Worm (Caenorhabditis elegans) whole organism, young adult: ENCODE data around the gene Y57G11C.20.

Experiments
- B0019.2 ChIP-seq: fragments of 200-800 bp; sonication (Bioruptor generic); conservative IDR thresholded peaks from 2 replicates; pipeline ENCODE4 v1.3.6; 2022; ENCODE audit warnings: missing genetic modification reagents, missing genetic modification characterization, missing compliant biosample characterization
- B0336.3 ChIP-seq: fragments of 200-800 bp; sonication (Bioruptor generic); IDR thresholded peaks from 2 replicates; pipeline ENCODE4 v1.3.6; 2022; ENCODE audit warnings: missing genetic modification characterization, missing compliant biosample characterization
- F22D6.2 ChIP-seq: sonication (generic microtip); optimal IDR thresholded peaks from 2 replicates; lab custom pipeline; 2016; ENCODE audit warnings: mild to moderate bottlenecking, missing genetic modification characterization, missing compliant biosample characterization
- F33H1.4 ChIP-seq: fragments of 200-800 bp; sonication (Bioruptor generic); IDR thresholded peaks from 2 replicates; pipeline ENCODE4 v1.3.6; 2022; ENCODE audit warnings: missing genetic modification reagents, missing genetic modification characterization, missing compliant biosample characterization
- F55B11.4 ChIP-seq: sonication (generic microtip); optimal IDR thresholded peaks from 2 replicates; lab custom pipeline; 2016; ENCODE audit warnings: missing compliant biosample characterization, missing genetic modification characterization, borderline replicate concordance; ENCODE audit not compliant: insufficient read depth
- F57A8.1 ChIP-seq: fragments of 200-800 bp; sonication (Bioruptor generic); optimal IDR thresholded peaks from 2 replicates; lab custom pipeline; 2018; ENCODE audit warnings: mild to moderate bottlenecking, missing genetic modification characterization, moderate library complexity, missing compliant biosample characterization
- F57C9.4 ChIP-seq: sonication (generic microtip); optimal IDR thresholded peaks from 2 replicates; lab custom pipeline; 2017; ENCODE audit warnings: mild to moderate bottlenecking, missing genetic modification characterization, missing compliant biosample characterization
- Y53F4B.3 ChIP-seq: fragments of 200-800 bp; sonication (Bioruptor generic); IDR thresholded peaks from 2 replicates; pipeline ENCODE4 v1.3.6; 2022; ENCODE audit warnings: missing genetic modification reagents, missing genetic modification characterization, missing compliant biosample characterization
- Y95B8A.8 ChIP-seq: fragments of 200-800 bp; sonication (Bioruptor generic); IDR thresholded peaks from 2 replicates; pipeline ENCODE4 v1.3.6; 2022; ENCODE audit warnings: missing genetic modification reagents, missing genetic modification characterization, missing compliant biosample characterization
- ZK185.1 ChIP-seq: sonication (generic microtip); optimal IDR thresholded peaks from 2 replicates; lab custom pipeline; 2016; ENCODE audit warnings: mild to moderate bottlenecking, missing genetic modification characterization, missing compliant biosample characterization; ENCODE audit not compliant: poor library complexity, severe bottlenecking
- atf-7 ChIP-seq: sonication (generic microtip); optimal IDR thresholded peaks from 2 replicates; lab custom pipeline; 2017; ENCODE audit warnings: mild to moderate bottlenecking, missing genetic modification characterization, missing compliant biosample characterization
- athp-1 ChIP-seq: sonication (generic microtip); optimal IDR thresholded peaks from 2 replicates; lab custom pipeline; 2017; ENCODE audit warnings: mild to moderate bottlenecking, missing genetic modification characterization, missing compliant biosample characterization
- attf-5 ChIP-seq: fragments of 200-800 bp; sonication (Bioruptor generic); optimal IDR thresholded peaks from 2 replicates; lab custom pipeline; 2018; ENCODE audit warnings: mild to moderate bottlenecking, missing genetic modification characterization, missing compliant biosample characterization
- attf-6 ChIP-seq: fragments of 200-800 bp; sonication (Bioruptor generic); IDR thresholded peaks from 2 replicates; pipeline ENCODE4 v1.3.6; 2022; ENCODE audit warnings: missing genetic modification reagents, missing genetic modification characterization, missing compliant biosample characterization
- cebp-1 ChIP-seq, 2 experiments: fragments of 200-800 bp in 1 of 2; sonication (Bioruptor generic) in 1 of 2; sonication (generic microtip) in 1 of 2; IDR thresholded peaks in 1 of 2; optimal IDR thresholded peaks in 1 of 2; 2 replicates each; pipeline versions ENCODE4 v1.3.6 to Lab custom; 2017 to 2022; ENCODE audit warnings: missing compliant biosample characterization in 2 of 2, missing genetic modification characterization in 2 of 2, mild to moderate bottlenecking in 1 of 2, missing genetic modification reagents in 1 of 2, moderate library complexity in 1 of 2
- dpff-1 ChIP-seq: sonication (generic microtip); optimal IDR thresholded peaks from 2 replicates; lab custom pipeline; 2017; ENCODE audit warnings: mild to moderate bottlenecking, missing genetic modification characterization, missing compliant biosample characterization
- egl-44 ChIP-seq: fragments of 200-800 bp; sonication (Bioruptor generic); IDR thresholded peaks from 2 replicates; pipeline ENCODE4 v1.3.6; 2022; ENCODE audit warnings: missing genetic modification reagents, missing genetic modification characterization, missing compliant biosample characterization
- ekl-4 ChIP-seq: fragments of 200-800 bp; sonication (Bioruptor generic); IDR thresholded peaks from 2 replicates; pipeline ENCODE4 v1.3.6; 2022; ENCODE audit warnings: missing genetic modification reagents, missing genetic modification characterization, missing compliant biosample characterization
- ets-4 ChIP-seq: fragments of 200-800 bp; sonication (Bioruptor generic); optimal IDR thresholded peaks from 2 replicates; lab custom pipeline; 2018; ENCODE audit warnings: mild to moderate bottlenecking, missing genetic modification characterization, missing compliant biosample characterization
- fkh-3 ChIP-seq: sonication (generic microtip); optimal IDR thresholded peaks from 2 replicates; lab custom pipeline; 2016; ENCODE audit warnings: mild to moderate bottlenecking, missing genetic modification characterization, missing compliant biosample characterization
- hmg-1.2 ChIP-seq: fragments of 200-800 bp; sonication (Bioruptor generic); IDR thresholded peaks from 2 replicates; pipeline ENCODE4 v1.3.6; 2022; ENCODE audit warnings: missing genetic modification reagents, missing genetic modification characterization, missing compliant biosample characterization
- let-607 ChIP-seq, 2 experiments: fragments of 200-800 bp in 1 of 2; sonication (Bioruptor generic) in 1 of 2; sonication (generic microtip) in 1 of 2; optimal IDR thresholded peaks; 2 replicates each; lab custom pipeline; 2016 to 2018; ENCODE audit warnings: mild to moderate bottlenecking in 2 of 2, missing compliant biosample characterization in 2 of 2, missing genetic modification characterization in 2 of 2, moderate library complexity in 2 of 2, missing genotype in 1 of 2
- lin-35 ChIP-seq, 3 experiments: fragments of 150-350 bp in 2 of 3; sonication (generic microtip) in 1 of 3; optimal IDR thresholded peaks; 2 replicates each; lab custom pipeline; 2014 to 2018; ENCODE audit warnings: missing biosample characterization in 3 of 3, missing genetic modification characterization in 3 of 3, missing genetic modification reagents in 3 of 3
- lin-40 ChIP-seq: sonication (generic microtip); optimal IDR thresholded peaks from 2 replicates; lab custom pipeline; 2016; ENCODE audit warnings: missing genetic modification characterization, mild to moderate bottlenecking, missing compliant biosample characterization, missing genotype, missing genetic modification reagents
- lin-54 ChIP-seq: fragments of 200-800 bp; sonication (Bioruptor generic); optimal IDR thresholded peaks from 2 replicates; lab custom pipeline; 2018; ENCODE audit warnings: mild to moderate bottlenecking, missing genetic modification characterization, missing compliant biosample characterization
- lsy-27 ChIP-seq: sonication (generic microtip); optimal IDR thresholded peaks from 2 replicates; lab custom pipeline; 2017; ENCODE audit warnings: missing genetic modification characterization, mild to moderate bottlenecking, missing compliant biosample characterization, antibody characterized with exemption, missing genotype, borderline replicate concordance; ENCODE audit not compliant: insufficient read depth
- madf-10 ChIP-seq: sonication (generic microtip); optimal IDR thresholded peaks from 2 replicates; lab custom pipeline; 2016; ENCODE audit warnings: mild to moderate bottlenecking, missing genetic modification characterization, missing compliant biosample characterization
- nhr-179 ChIP-seq: sonication (generic microtip); optimal IDR thresholded peaks from 2 replicates; lab custom pipeline; 2016; ENCODE audit warnings: mild to moderate bottlenecking, missing genetic modification characterization, missing compliant biosample characterization
- nhr-80 ChIP-seq: sonication (generic microtip); optimal IDR thresholded peaks from 2 replicates; lab custom pipeline; 2016; ENCODE audit warnings: missing genetic modification characterization, missing compliant biosample characterization
- pha-4 ChIP-seq: fragments of 150-350 bp; sonication (generic microtip); optimal IDR thresholded peaks from 2 replicates; lab custom pipeline; 2014; ENCODE audit warnings: missing biosample characterization, missing genetic modification reagents, missing genetic modification characterization
- rpc-1 ChIP-seq, 2 experiments: fragments of 150-350 bp in 1 of 2; sonication (generic microtip) in 1 of 2; optimal IDR thresholded peaks; 2 replicates each; lab custom pipeline; 2014 to 2018; ENCODE audit warnings: missing biosample characterization in 1 of 2, missing genetic modification characterization in 1 of 2, missing genetic modification reagents in 1 of 2, missing genotype in 1 of 2
- snpc-4 ChIP-seq, 5 experiments: fragments of 150-350 bp in 1 of 5; sonication (generic microtip) in 4 of 5; optimal IDR thresholded peaks; 2 replicates each; lab custom pipeline; 2014 to 2018; ENCODE audit warnings: missing genetic modification characterization in 5 of 5, missing biosample characterization in 3 of 5, antibody characterized with exemption in 2 of 5, mild to moderate bottlenecking in 2 of 5, missing compliant biosample characterization in 2 of 5, missing genotype in 2 of 5, moderate library complexity in 2 of 5, missing genetic modification reagents in 1 of 5
- somi-1 ChIP-seq: fragments of 200-800 bp; sonication (Bioruptor generic); optimal IDR thresholded peaks from 2 replicates; lab custom pipeline; 2018; ENCODE audit warnings: mild to moderate bottlenecking, missing genetic modification characterization, missing compliant biosample characterization
- tbp1 ChIP-seq: fragments of 200-800 bp; sonication (Bioruptor generic); optimal IDR thresholded peaks from 2 replicates; lab custom pipeline; 2018; ENCODE audit warnings: mild to moderate bottlenecking, missing genetic modification characterization, missing compliant biosample characterization
- unc-130 ChIP-seq: sonication (generic microtip); optimal IDR thresholded peaks from 2 replicates; lab custom pipeline; 2016; ENCODE audit warnings: missing genetic modification reagents, missing genetic modification characterization, missing compliant biosample characterization
- ztf-22 ChIP-seq: fragments of 200-800 bp; sonication (Bioruptor generic); optimal IDR thresholded peaks from 2 replicates; lab custom pipeline; 2018; ENCODE audit warnings: mild to moderate bottlenecking, missing genetic modification characterization, moderate library complexity, missing compliant biosample characterization
- ztf-28 ChIP-seq: fragments of 200-800 bp; sonication (Bioruptor generic); IDR thresholded peaks from 2 replicates; pipeline ENCODE4 v1.3.6; 2022; ENCODE audit warnings: missing genetic modification reagents, missing genetic modification characterization, missing compliant biosample characterization
- ztf-6 ChIP-seq: fragments of 200-800 bp; sonication (Bioruptor generic); IDR thresholded peaks from 2 replicates; pipeline ENCODE4 v1.3.6; 2022; ENCODE audit warnings: missing genetic modification reagents, missing genetic modification characterization, missing compliant biosample characterization

Y57G11C.20 gene

ce11 chrIV:14877657-14878056, 34.5 kb downstream of the Y57G11C.20 start:
- TF ChIP-seq Y95B8A.8 (no peak), snpc-4 (GFP tag; optimal IDR thresholded peaks at IDR 0.05; lab: Kevin White, UChicago) (no peak), snpc-4 (tag; optimal IDR thresholded peaks at IDR 0.05; lab: Kevin White, UChicago) (no peak)

- TF ChIP-seq dpff-1 (tag; lab: Kevin White, UChicago) (no peak), lin-54 (GFP tag; lab: Kevin White, UChicago) (no peak), somi-1 (no peak), fkh-3 (tag; lab: Kevin White, UChicago) (no peak), Y53F4B.3 (no peak), F55B11.4 (no peak), F57A8.1 (GFP tag; lab: Kevin White, UChicago) (no peak), pha-4 (no peak), ets-4 (GFP tag; lab: Kevin White, UChicago) (no peak)
Observed at ce11 chrIV:14879184-14879583, 36.0 kb downstream of the Y57G11C.20 start, which contains the start of gene eps-8. eps-8 (plus strand) TSS chrIV:14879484.

ce11 chrIV:14883812-14884211, 40.6 kb downstream of the Y57G11C.20 start:
- no peak for TF ChIP-seq attf-5 (GFP tag; lab: Kevin White, UChicago)
- TF ChIP-seq snpc-4 (GFP tag; optimal IDR thresholded peaks at IDR 0.05; lab: Kevin White, UChicago) = no peak
- TF ChIP-seq snpc-4 (tag; optimal IDR thresholded peaks at IDR 0.05; lab: Kevin White, UChicago) = peak in 2 of 4 experiments; percentile 41 to 55
- TF ChIP-seq nhr-80 (tag; lab: Kevin White, UChicago) = peak; percentile 98
- peak; percentile 82 for TF ChIP-seq hmg-1.2 (GFP tag; lab: Robert Waterston, UW)
- TF ChIP-seq egl-44 (GFP tag; lab: Robert Waterston, UW) = peak; percentile 58; the same call in 1 of the 2 replicates
- peak; percentile 10 for TF ChIP-seq lin-40 (tag; lab: Kevin White, UChicago)
- peak; percentile 40 to 47 for TF ChIP-seq let-607 (tag; optimal IDR thresholded peaks at IDR 0.05; lab: Kevin White, UChicago)
- TF ChIP-seq nhr-179 = no peak
- TF ChIP-seq F33H1.4 (GFP tag; lab: Robert Waterston, UW) = no peak
- TF ChIP-seq ztf-22 (GFP tag; lab: Kevin White, UChicago) = peak; percentile 59
- TF ChIP-seq atf-7 (tag; lab: Kevin White, UChicago) = peak; percentile 35
- TF ChIP-seq ZK185.1 = peak; percentile 33
- peak; percentile 11 for TF ChIP-seq madf-10 (tag; lab: Kevin White, UChicago)
- no peak for TF ChIP-seq ztf-6 (GFP tag; lab: Robert Waterston, UW)
- TF ChIP-seq athp-1 (tag; lab: Kevin White, UChicago) = no peak
- peak; percentile 10 for TF ChIP-seq lin-54 (GFP tag; lab: Kevin White, UChicago)
- peak; percentile 76 for TF ChIP-seq ets-4 (GFP tag; lab: Kevin White, UChicago)
- TF ChIP-seq tbp1 (GFP tag; lab: Kevin White, UChicago) = peak; percentile 41
- no peak for TF ChIP-seq cebp-1 (GFP tag; IDR thresholded peaks at IDR 0.05; lab: Robert Waterston, UW)
- peak; percentile 39 for TF ChIP-seq cebp-1 (tag; optimal IDR thresholded peaks at IDR 0.05; lab: Kevin White, UChicago)

ce11 chrIV:14885584-14885983, 42.4 kb downstream of the Y57G11C.20 start:
- no peak for TF ChIP-seq lin-54 (GFP tag; lab: Kevin White, UChicago)
- peak; percentile 69 for TF ChIP-seq nhr-80 (tag; lab: Kevin White, UChicago)

ce11 chrIV:14888889-14889664, 45.9 kb downstream of the Y57G11C.20 start:
- TF ChIP-seq unc-130 (no peak), B0336.3 (GFP tag; lab: Robert Waterston, UW) (0 out of 2 replicates have a peak, but pooled peaks have one; percentile 23), F57C9.4 (tag; lab: Kevin White, UChicago) (no peak), F22D6.2 (tag; lab: Kevin White, UChicago) (no peak), attf-6 (GFP tag; lab: Robert Waterston, UW) (peak; percentile 97), B0019.2 (GFP tag; lab: Robert Waterston, UW) (0 out of 2 replicates have a peak, but pooled peaks have one; percentile 9), lin-35 (GFP tag; optimal IDR thresholded peaks at IDR 0.05; lab: Kevin White, UChicago) (peak in 1 of 3 experiments; percentile 35), lsy-27 (tag; lab: Kevin White, UChicago) (no peak), ekl-4 (GFP tag; lab: Robert Waterston, UW) (no peak), rpc-1 (optimal IDR thresholded peaks at IDR 0.05; lab: Kevin White, UChicago) (peak; percentile 53), rpc-1 (tag; optimal IDR thresholded peaks at IDR 0.05; lab: Kevin White, UChicago) (peak; percentile 75), tbp1 (GFP tag; lab: Kevin White, UChicago) (peak; percentile 95), ztf-28 (GFP tag; lab: Robert Waterston, UW) (peak; percentile 62; the same call in 1 of the 2 replicates)
